Worm (Caenorhabditis elegans): ENCODE results near the gene Y116A8C.40.
A peak's percentile ranks its signal among the peaks of the same experiment; 100 is the strongest.
"Not testable (repeated sequence)": the region's sequence is repeated elsewhere in the genome, so short reads cannot be mapped to it uniquely, and the experiment has no call there.

Y116A8C.40 gene

DNA sequence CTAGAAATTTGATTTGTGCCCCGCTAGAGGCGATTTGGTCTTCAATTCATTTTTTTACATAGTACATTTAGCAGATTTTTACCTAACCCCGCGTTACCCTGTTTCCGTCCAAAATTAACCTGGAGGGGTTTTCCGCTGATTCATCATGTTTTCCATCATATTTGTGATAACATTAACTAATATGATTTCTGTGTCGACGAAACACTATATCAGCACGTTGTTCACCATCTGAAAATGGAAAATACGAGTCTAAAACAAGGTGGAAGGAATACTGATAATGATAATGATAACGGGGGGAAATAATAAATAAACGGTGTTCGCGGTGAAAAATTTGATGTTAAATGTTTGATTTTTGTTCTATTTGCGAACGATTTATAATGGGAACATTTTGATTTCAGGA, 21.0 kb upstream of the Y116A8C.40 start:
- TF ChIP-seq sptf-1 (tag; optimal IDR thresholded peaks at IDR 0.05) = no peak
- no peak for TF ChIP-seq unc-39 (tag; optimal IDR thresholded peaks at IDR 0.05)

DNA sequence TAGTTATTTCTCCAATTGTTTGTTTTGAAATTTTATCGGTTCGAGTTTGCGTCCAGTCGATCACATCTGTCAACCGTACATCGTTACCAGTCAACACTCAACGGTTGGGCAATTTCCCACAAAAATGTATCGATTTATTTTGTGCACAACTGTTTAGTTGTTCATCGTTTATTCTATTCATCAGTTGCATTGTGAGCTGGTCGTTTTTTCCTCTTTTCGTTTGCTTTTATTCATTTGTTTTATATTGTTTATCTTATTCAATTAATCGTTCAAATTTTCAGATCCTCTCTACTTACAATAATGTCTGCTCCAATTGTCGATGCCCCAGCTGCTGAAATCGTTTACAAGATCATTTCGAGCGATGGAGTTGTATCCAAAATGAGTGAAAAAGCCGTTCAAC, 16.2 kb upstream of the Y116A8C.40 start, which contains the start of gene skr-12:
Gene skr-12 (plus strand): TSS at position 301 of the 400 bp plus-strand sequence.
- TF ChIP-seq bed-3 (GFP tag; optimal IDR thresholded peaks at IDR 0.05) (no peak), nhr-28 (tag; optimal IDR thresholded peaks at IDR 0.05) (no peak), sem-2 (GFP tag; optimal IDR thresholded peaks at IDR 0.05) (no peak), ham-2 (GFP tag; optimal IDR thresholded peaks at IDR 0.05) (no peak), hlh-1 (tag; optimal IDR thresholded peaks at IDR 0.05) (no peak), nhr-76 (tag; optimal IDR thresholded peaks at IDR 0.05) (no peak), lsy-2 (tag; optimal IDR thresholded peaks at IDR 0.05) (no peak), ztf-11 (tag; optimal IDR thresholded peaks at IDR 0.05) (no peak), mls-2 (tag; optimal IDR thresholded peaks at IDR 0.05) (no peak), unc-62 (GFP tag; optimal IDR thresholded peaks at IDR 0.05) (no peak), pha-4 (tag; optimal IDR thresholded peaks at IDR 0.05) (no peak), ceh-39 (tag; optimal IDR thresholded peaks at IDR 0.05) (no peak), ces-1 (GFP tag; optimal IDR thresholded peaks at IDR 0.05) (no peak), elt-1 (tag; optimal IDR thresholded peaks at IDR 0.05; ENCODE audit: borderline replicate concordance, insufficient read depth) (no peak), snpc-4 (tag; optimal IDR thresholded peaks at IDR 0.05) (no peak), elt-3 (tag; optimal IDR thresholded peaks at IDR 0.05) (no peak), tbx-8 (GFP tag; optimal IDR thresholded peaks at IDR 0.05) (no peak), drap-1 (GFP tag; optimal IDR thresholded peaks at IDR 0.05) (no peak)

DNA sequence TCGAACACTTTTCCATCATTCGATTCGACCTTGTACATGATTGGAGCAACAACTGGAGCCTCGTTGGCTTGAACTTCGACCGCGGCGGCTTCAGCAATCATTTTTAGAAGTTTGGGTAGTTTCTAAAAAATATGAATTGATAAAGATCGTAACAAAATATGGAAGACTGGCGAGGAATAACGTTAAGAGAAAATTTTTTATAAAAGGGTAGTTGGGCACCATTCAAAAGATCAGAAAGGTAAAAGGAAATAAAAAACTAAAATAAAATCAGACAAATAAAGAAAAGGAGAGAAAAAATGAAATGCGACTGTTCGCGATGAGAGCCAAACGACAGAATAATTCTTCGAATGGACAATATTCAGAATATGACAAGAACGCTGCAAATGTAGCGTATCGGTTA, 15.0 kb upstream of the Y116A8C.40 start, which contains the start of gene skr-8:
Gene skr-8 (minus strand): TSS at position 101 of the 400 bp plus-strand sequence.
- not testable (repeated sequence) for TF ChIP-seq flh-1 (GFP tag; optimal IDR thresholded peaks at IDR 0.05); unc-39 (tag; optimal IDR thresholded peaks at IDR 0.05); nhr-76 (tag; optimal IDR thresholded peaks at IDR 0.05)

- TF ChIP-seq elt-1 (tag; optimal IDR thresholded peaks at IDR 0.05; ENCODE audit: borderline replicate concordance, insufficient read depth); cnd-1 (tag; optimal IDR thresholded peaks at IDR 0.05); pha-4 (tag; optimal IDR thresholded peaks at IDR 0.05): not testable (repeated sequence)
Observed at ce11 chrIV:17163273-17163672, 12.5 kb upstream of the Y116A8C.40 start, which contains the start of gene skr-9. Gene skr-9, plus strand, starts transcription at chrIV:17163573.

- TF ChIP-seq ham-2 (GFP tag; optimal IDR thresholded peaks at IDR 0.05) (no peak), unc-62 (GFP tag; optimal IDR thresholded peaks at IDR 0.05) (no peak), mls-2 (tag; optimal IDR thresholded peaks at IDR 0.05) (no peak), mab-5 (tag; optimal IDR thresholded peaks at IDR 0.05) (no peak), tbx-8 (GFP tag; optimal IDR thresholded peaks at IDR 0.05) (no peak), ceh-39 (tag; optimal IDR thresholded peaks at IDR 0.05) (peak; percentile 10), ceh-83 (GFP tag; optimal IDR thresholded peaks at IDR 0.05) (no peak)
Observed at ce11 chrIV:17162515-17162914, 11.7 kb upstream of the Y116A8C.40 start, which contains the start of gene skr-13. Gene skr-13, minus strand, starts transcription at chrIV:17162615.

- TF ChIP-seq hlh-1 (tag; optimal IDR thresholded peaks at IDR 0.05) (no peak), ceh-39 (tag; optimal IDR thresholded peaks at IDR 0.05) (no peak), M03D4.4 (tag; optimal IDR thresholded peaks at IDR 0.05) (no peak), nhr-76 (tag; optimal IDR thresholded peaks at IDR 0.05) (no peak), ceh-43 (GFP tag; optimal IDR thresholded peaks at IDR 0.05) (no peak), elt-3 (tag; optimal IDR thresholded peaks at IDR 0.05) (no peak), zip-8 (tag; optimal IDR thresholded peaks at IDR 0.05) (no peak)
Observed at ce11 chrIV:17153002-17153401, 2.2 kb upstream of the Y116A8C.40 start.

- TF ChIP-seq nhr-28 (tag; optimal IDR thresholded peaks at IDR 0.05) (no peak), lsy-2 (tag; optimal IDR thresholded peaks at IDR 0.05) (no peak), elt-3 (tag; optimal IDR thresholded peaks at IDR 0.05) (no peak), ztf-11 (tag; optimal IDR thresholded peaks at IDR 0.05) (no peak), ces-1 (GFP tag; optimal IDR thresholded peaks at IDR 0.05) (no peak), pha-4 (tag; optimal IDR thresholded peaks at IDR 0.05) (no peak)
Observed at ce11 chrIV:17150418-17150817, 353 bp downstream of the Y116A8C.40 start.

All from whole organism, mixed stage, embryonic.